Fruit fly (Drosophila melanogaster) whole organism, embryonic: ENCODE data around the gene Dsp1.

Experiments used
- B-H1 ChIP-seq: fragments of 200-800 bp; sonication (Bioruptor generic); IDR thresholded peaks from 3 replicates; pipeline ENCODE4 v1.3.6; 2022; ENCODE audit warnings: missing biosample characterization, missing genetic modification characterization
- Bdp1 ChIP-seq: fragments of 200-800 bp; sonication (Bioruptor generic); optimal IDR thresholded peaks from 3 replicates; lab custom pipeline; 2016; ENCODE audit warnings: missing biosample characterization, missing genetic modification characterization
- BtbVII ChIP-seq: fragments of 200-800 bp; sonication (Bioruptor generic); optimal IDR thresholded peaks from 3 replicates; lab custom pipeline; 2017; ENCODE audit warnings: missing biosample characterization, mild to moderate bottlenecking, missing genetic modification characterization
- CG10321 ChIP-seq: fragments of 200-800 bp; sonication (Bioruptor generic); IDR thresholded peaks from 2 replicates; pipeline ENCODE4 v1.3.6; 2022; ENCODE audit warnings: missing biosample characterization, missing genetic modification characterization
- CG10431 ChIP-seq: fragments of 200-800 bp; sonication (Bioruptor generic); optimal IDR thresholded peaks from 3 replicates; lab custom pipeline; 2018; ENCODE audit warnings: missing biosample characterization, mild to moderate bottlenecking, missing genetic modification characterization
- CG13894 ChIP-seq: fragments of 200-800 bp; sonication (Bioruptor generic); optimal IDR thresholded peaks from 3 replicates; lab custom pipeline; 2018; ENCODE audit warnings: missing biosample characterization, mild to moderate bottlenecking, missing genetic modification characterization, moderate library complexity
- CG14050 ChIP-seq: fragments of 200-800 bp; sonication (Bioruptor generic); IDR thresholded peaks from 3 replicates; pipeline ENCODE4 v1.3.6; 2022; ENCODE audit warnings: missing biosample characterization, missing genetic modification characterization
- CG15269 ChIP-seq: fragments of 200-800 bp; sonication (Bioruptor generic); optimal IDR thresholded peaks from 2 replicates; lab custom pipeline; 2018; ENCODE audit warnings: missing biosample characterization, mild to moderate bottlenecking, missing genetic modification characterization, moderate library complexity
- CG15479 ChIP-seq: fragments of 200-800 bp; sonication (Bioruptor generic); optimal IDR thresholded peaks from 3 replicates; lab custom pipeline; 2019; ENCODE audit warnings: missing biosample characterization, mild to moderate bottlenecking, missing genetic modification characterization, moderate library complexity
- CG1602 ChIP-seq: fragments of 200-800 bp; sonication (Bioruptor generic); optimal IDR thresholded peaks from 3 replicates; lab custom pipeline; 2016; ENCODE audit warnings: missing biosample characterization, missing genetic modification characterization
- CG17829 ChIP-seq: fragments of 200-800 bp; optimal IDR thresholded peaks from 2 replicates; lab custom pipeline; 2019; ENCODE audit warnings: missing biosample characterization, mild to moderate bottlenecking, missing genetic modification characterization, moderate library complexity
- CG1792 ChIP-seq: fragments of 200-800 bp; sonication (Bioruptor generic); optimal IDR thresholded peaks from 2 replicates; lab custom pipeline; 2016; ENCODE audit warnings: missing biosample characterization, missing genetic modification characterization
- CG2712 ChIP-seq: fragments of 200-800 bp; optimal IDR thresholded peaks from 3 replicates; lab custom pipeline; 2019; ENCODE audit warnings: missing biosample characterization, mild to moderate bottlenecking, missing genetic modification characterization, moderate library complexity
- CG4707 ChIP-seq: fragments of 200-800 bp; sonication (Bioruptor generic); optimal IDR thresholded peaks from 2 replicates; lab custom pipeline; 2018; ENCODE audit warnings: missing biosample characterization, mild to moderate bottlenecking, missing genetic modification characterization, moderate library complexity
- CG5180 ChIP-seq: fragments of 200-800 bp; sonication (Bioruptor generic); optimal IDR thresholded peaks from 3 replicates; lab custom pipeline; 2017; ENCODE audit warnings: missing biosample characterization, missing genetic modification characterization, mild to moderate bottlenecking, moderate library complexity, missing genetic modification reagents
- CG7786 ChIP-seq: fragments of 200-800 bp; sonication (Bioruptor generic); optimal IDR thresholded peaks from 2 replicates; lab custom pipeline; 2016; ENCODE audit warnings: missing biosample characterization, missing genetic modification characterization
- CG8290 ChIP-seq, 3 experiments: fragments of 200-800 bp; sonication (Bioruptor generic); optimal IDR thresholded peaks; 2 replicates each; lab custom pipeline; 2016 to 2019; ENCODE audit warnings: missing biosample characterization in 3 of 3, missing genetic modification characterization in 3 of 3, mild to moderate bottlenecking in 2 of 3, moderate library complexity in 1 of 3
- CG8924 ChIP-seq: fragments of 200-800 bp; optimal IDR thresholded peaks from 3 replicates; lab custom pipeline; 2019; ENCODE audit warnings: missing biosample characterization, mild to moderate bottlenecking, missing genetic modification characterization, moderate library complexity
- CG9609 ChIP-seq: fragments of 200-800 bp; sonication (Bioruptor generic); optimal IDR thresholded peaks from 3 replicates; lab custom pipeline; 2016; ENCODE audit warnings: missing biosample characterization, missing genetic modification characterization
- CTCF ChIP-seq: fragments of 200-800 bp; sonication (Bioruptor generic); optimal IDR thresholded peaks from 2 replicates; lab custom pipeline; 2017; ENCODE audit warnings: missing biosample characterization, mild to moderate bottlenecking, missing genetic modification characterization, moderate library complexity
- Camta ChIP-seq: fragments of 200-800 bp; sonication (Bioruptor generic); optimal IDR thresholded peaks from 2 replicates; lab custom pipeline; 2016; ENCODE audit warnings: missing biosample characterization, missing genetic modification characterization
- Doc2 ChIP-seq: fragments of 200-800 bp; sonication (Bioruptor generic); IDR thresholded peaks from 2 replicates; pipeline ENCODE4 v1.3.6; 2022; ENCODE audit warnings: missing biosample characterization, missing genetic modification characterization
- Dref ChIP-seq: fragments of 200-800 bp; sonication (Bioruptor generic); IDR thresholded peaks from 2 replicates; pipeline ENCODE4 v1.3.6; 2022; ENCODE audit warnings: missing biosample characterization, missing genetic modification characterization
- Gsc ChIP-seq: fragments of 200-800 bp; sonication (Bioruptor generic); IDR thresholded peaks from 2 replicates; pipeline ENCODE4 v1.3.6; 2022; ENCODE audit warnings: missing biosample characterization, missing genetic modification characterization
- Hand ChIP-seq: fragments of 200-800 bp; sonication (Bioruptor generic); optimal IDR thresholded peaks from 2 replicates; lab custom pipeline; 2017; ENCODE audit warnings: mild to moderate bottlenecking, missing biosample characterization, missing genetic modification reagents, missing genetic modification characterization
- Lim3 ChIP-seq: fragments of 200-800 bp; sonication (Bioruptor generic); IDR thresholded peaks from 2 replicates; pipeline ENCODE4 v1.3.6; 2022; ENCODE audit warnings: missing biosample characterization, missing genetic modification characterization
- MESR4 ChIP-seq: fragments of 200-800 bp; sonication (Bioruptor generic); optimal IDR thresholded peaks from 2 replicates; lab custom pipeline; 2018; ENCODE audit warnings: missing biosample characterization, mild to moderate bottlenecking, missing genetic modification characterization, moderate library complexity
- Nf-YB ChIP-seq: fragments of 200-800 bp; sonication (Bioruptor generic); optimal IDR thresholded peaks from 3 replicates; lab custom pipeline; 2019; ENCODE audit warnings: missing biosample characterization, mild to moderate bottlenecking, missing genetic modification characterization, moderate library complexity
- Opbp ChIP-seq: fragments of 200-800 bp; sonication (Bioruptor generic); IDR thresholded peaks from 3 replicates; pipeline ENCODE4 v1.3.6; 2022; ENCODE audit warnings: missing biosample characterization, missing genetic modification characterization; ENCODE audit not compliant: partially characterized antibody
- PHDP ChIP-seq: fragments of 200-800 bp; sonication (Bioruptor generic); optimal IDR thresholded peaks from 3 replicates; lab custom pipeline; 2018; ENCODE audit warnings: missing biosample characterization, mild to moderate bottlenecking, missing genetic modification characterization, moderate library complexity
- Side ChIP-seq: fragments of 200-800 bp; sonication (Bioruptor generic); optimal IDR thresholded peaks from 2 replicates; lab custom pipeline; 2016; ENCODE audit warnings: missing biosample characterization, missing genetic modification characterization
- Ssrp ChIP-seq: fragments of 200-800 bp; sonication (Bioruptor generic); optimal IDR thresholded peaks from 2 replicates; lab custom pipeline; 2018; ENCODE audit warnings: missing biosample characterization, mild to moderate bottlenecking, missing genetic modification characterization, moderate library complexity
- ab ChIP-seq: fragments of 200-800 bp; sonication (Bioruptor generic); optimal IDR thresholded peaks from 2 replicates; lab custom pipeline; 2016; ENCODE audit warnings: missing biosample characterization, missing genetic modification characterization
- amos ChIP-seq: fragments of 200-800 bp; sonication (Bioruptor generic); IDR thresholded peaks from 2 replicates; pipeline ENCODE4 v1.3.6; 2022; ENCODE audit warnings: missing biosample characterization, missing genetic modification characterization; ENCODE audit not compliant: partially characterized antibody
- ato ChIP-seq: fragments of 200-800 bp; sonication (Bioruptor generic); IDR thresholded peaks from 2 replicates; pipeline ENCODE4 v1.3.6; 2022; ENCODE audit warnings: missing biosample characterization, missing genetic modification characterization; ENCODE audit not compliant: partially characterized antibody
- bbx ChIP-seq: fragments of 200-800 bp; sonication (Bioruptor generic); IDR thresholded peaks from 2 replicates; pipeline ENCODE4 v1.3.6; 2022; ENCODE audit warnings: missing biosample characterization, missing genetic modification characterization; ENCODE audit not compliant: partially characterized antibody
- bsh ChIP-seq, 2 experiments: fragments of 200-800 bp; sonication (Bioruptor generic); optimal IDR thresholded peaks; 2 replicates each; lab custom pipeline; 2017 to 2018; ENCODE audit warnings: mild to moderate bottlenecking in 2 of 2, missing biosample characterization in 2 of 2, missing genetic modification characterization in 2 of 2, moderate library complexity in 1 of 2
- cas ChIP-seq: fragments of 200-800 bp; sonication (Bioruptor generic); IDR thresholded peaks from 2 replicates; pipeline ENCODE4 v1.3.6; 2022; ENCODE audit warnings: missing biosample characterization, missing genetic modification characterization
- crc ChIP-seq: fragments of 200-800 bp; sonication (Bioruptor generic); optimal IDR thresholded peaks from 2 replicates; lab custom pipeline; 2016; ENCODE audit warnings: missing biosample characterization, missing genetic modification characterization
- danr ChIP-seq: fragments of 200-800 bp; sonication (Bioruptor generic); IDR thresholded peaks from 2 replicates; pipeline ENCODE4 v1.3.6; 2022; ENCODE audit warnings: missing biosample characterization, missing genetic modification characterization
- gro ChIP-seq: fragments of 200-800 bp; sonication (Bioruptor generic); optimal IDR thresholded peaks from 2 replicates; lab custom pipeline; 2016; ENCODE audit warnings: missing biosample characterization, missing genetic modification characterization
- ham ChIP-seq: fragments of 200-800 bp; sonication (Bioruptor generic); IDR thresholded peaks from 2 replicates; pipeline ENCODE4 v1.3.6; 2022; ENCODE audit warnings: missing biosample characterization, missing genetic modification characterization
- hb ChIP-seq: fragments of 200-800 bp; sonication (Bioruptor generic); IDR thresholded peaks from 3 replicates; pipeline ENCODE4 v1.3.6; 2022; ENCODE audit warnings: missing biosample characterization, missing genetic modification characterization; ENCODE audit not compliant: partially characterized antibody
- inv ChIP-seq: fragments of 200-800 bp; sonication (Bioruptor generic); IDR thresholded peaks from 2 replicates; pipeline ENCODE4 v1.3.6; 2022; ENCODE audit warnings: missing biosample characterization, missing genetic modification characterization; ENCODE audit not compliant: partially characterized antibody
- lab ChIP-seq: fragments of 200-800 bp; sonication (Bioruptor generic); optimal IDR thresholded peaks from 3 replicates; lab custom pipeline; 2017; ENCODE audit warnings: missing biosample characterization, missing genetic modification characterization, mild to moderate bottlenecking, moderate library complexity, missing genetic modification reagents
- mam ChIP-seq: fragments of 200-800 bp; sonication (Bioruptor generic); optimal IDR thresholded peaks from 3 replicates; lab custom pipeline; 2016; ENCODE audit warnings: missing biosample characterization, missing genetic modification characterization
- nom ChIP-seq: fragments of 200-800 bp; sonication (Bioruptor generic); optimal IDR thresholded peaks from 2 replicates; lab custom pipeline; 2017; ENCODE audit warnings: missing biosample characterization, missing genetic modification characterization, mild to moderate bottlenecking, moderate library complexity, missing genetic modification reagents
- usp ChIP-seq: fragments of >200 bp; optimal IDR thresholded peaks from 2 replicates; lab custom pipeline; 2017; ENCODE audit warnings: missing biosample characterization, missing genetic modification characterization
- z ChIP-seq: fragments of 200-800 bp; sonication (Bioruptor generic); IDR thresholded peaks from 3 replicates; pipeline ENCODE4 v1.3.6; 2022; ENCODE audit warnings: missing biosample characterization, missing genetic modification characterization

Gene Dsp1

DNA sequence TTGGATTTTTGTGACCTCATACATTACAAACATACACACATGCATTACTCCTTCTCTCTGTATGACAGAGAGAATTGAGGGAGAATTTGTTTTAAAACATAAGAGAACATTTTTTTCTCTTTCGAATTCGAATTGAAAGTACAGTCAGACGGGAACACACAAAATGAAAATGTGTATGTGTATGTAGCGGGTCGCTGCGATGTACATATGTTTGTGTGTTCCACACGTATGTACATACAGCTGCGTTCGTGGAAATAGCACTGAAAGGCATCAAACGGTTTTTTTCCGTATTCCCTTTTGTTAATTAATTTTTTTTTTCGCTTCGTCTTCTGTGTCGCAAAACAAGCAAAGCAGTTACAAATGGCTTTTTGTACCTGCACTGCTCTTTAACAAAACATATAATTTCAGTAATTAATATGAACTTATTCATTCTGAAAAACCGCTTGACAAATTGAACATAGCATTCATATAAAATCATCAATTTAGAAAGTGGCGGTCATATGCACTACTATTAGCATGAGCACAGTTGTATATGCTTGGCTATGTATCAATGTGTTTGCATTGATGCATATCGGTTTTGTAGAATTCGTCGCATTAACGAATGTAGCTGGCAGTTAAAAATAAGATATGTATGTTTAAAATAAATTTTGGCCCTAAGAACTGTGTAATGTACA lies 660 bp upstream of the Dsp1 start (continued):
- TF ChIP-seq CG10321 (GFP tag; lab: Robert Waterston, UW): peak; percentile 64
- TF ChIP-seq z (GFP tag; lab: Robert Waterston, UW): no peak
- peak; percentile 32; the same call in 1 of the 2 replicates for TF ChIP-seq cas
- TF ChIP-seq crc (GFP tag; lab: Kevin White, UChicago): peak; percentile 96
- peak; percentile 98 for TF ChIP-seq CG8924 (tag; lab: Kevin White, UChicago)
- peak; percentile 96 for TF ChIP-seq Camta (GFP tag; lab: Kevin White, UChicago)
- peak; percentile 94 for TF ChIP-seq CG10431 (GFP tag; lab: Kevin White, UChicago)
- TF ChIP-seq gro (GFP tag; lab: Kevin White, UChicago): peak; percentile 97
- peak; percentile 91 for TF ChIP-seq nom (GFP tag; lab: Kevin White, UChicago)
- TF ChIP-seq CG9609 (GFP tag; lab: Kevin White, UChicago): peak; percentile 93
- TF ChIP-seq Nf-YB (GFP tag; lab: Kevin White, UChicago): peak; percentile 86
- TF ChIP-seq BtbVII (GFP tag; lab: Kevin White, UChicago): peak; percentile 96
- no peak for TF ChIP-seq inv
- peak; percentile 97 for TF ChIP-seq CG13894 (tag; lab: Kevin White, UChicago)
- TF ChIP-seq CG17829: peak; percentile 96
- TF ChIP-seq CG4707 (GFP tag; lab: Kevin White, UChicago): peak; percentile 88
- TF ChIP-seq bsh (GFP tag; optimal IDR thresholded peaks at IDR 0.05; lab: Kevin White, UChicago): peak; percentile 92 to 97
- TF ChIP-seq usp (GFP tag; lab: Kevin White, UChicago): no peak
- TF ChIP-seq CG1602: peak; percentile 91
- TF ChIP-seq CG7786: peak; percentile 96
- TF ChIP-seq Ssrp: peak; percentile 96
- TF ChIP-seq CG5180 (GFP tag; lab: Kevin White, UChicago): peak; percentile 91
- peak; percentile 92 for TF ChIP-seq CG1792 (GFP tag; lab: Kevin White, UChicago)
- TF ChIP-seq CG2712 (tag; lab: Kevin White, UChicago): peak; percentile 98
- no peak for TF ChIP-seq Opbp (GFP tag; lab: Robert Waterston, UW)
- no peak for TF ChIP-seq ato
- TF ChIP-seq Hand (GFP tag; lab: Kevin White, UChicago): peak; percentile 96
- peak; percentile 85 for TF ChIP-seq ab (GFP tag; lab: Kevin White, UChicago)
- TF ChIP-seq amos: no peak
- TF ChIP-seq MESR4 (GFP tag; lab: Kevin White, UChicago): peak; percentile 53
- no peak for TF ChIP-seq Gsc (GFP tag; lab: Robert Waterston, UW)
- peak; percentile 67 for TF ChIP-seq CTCF (GFP tag; lab: Kevin White, UChicago)
- TF ChIP-seq lab (GFP tag; lab: Kevin White, UChicago): peak; percentile 97
- TF ChIP-seq Lim3 (GFP tag; lab: Robert Waterston, UW): peak; percentile 80
- peak; percentile 75 for TF ChIP-seq ham (GFP tag; lab: Robert Waterston, UW)
- TF ChIP-seq Dref: 0 out of 2 replicates have a peak, but pooled peaks have one; percentile 6
- TF ChIP-seq PHDP (tag; lab: Kevin White, UChicago): peak; percentile 96
- peak; percentile 86 for TF ChIP-seq B-H1 (GFP tag; lab: Robert Waterston, UW)
- peak; percentile 89 for TF ChIP-seq CG14050 (GFP tag; lab: Robert Waterston, UW)
- no peak for TF ChIP-seq hb (GFP tag; lab: Robert Waterston, UW)
- TF ChIP-seq Side (GFP tag; lab: Kevin White, UChicago): peak; percentile 96
- TF ChIP-seq mam (GFP tag; lab: Kevin White, UChicago): peak; percentile 95
- TF ChIP-seq CG15479 (GFP tag; lab: Kevin White, UChicago): no peak
- peak; percentile 97 for TF ChIP-seq CG15269
- TF ChIP-seq CG8290 (GFP tag; optimal IDR thresholded peaks at IDR 0.05; lab: Kevin White, UChicago): peak; percentile 79
- TF ChIP-seq CG8290 (tag; optimal IDR thresholded peaks at IDR 0.05; lab: Kevin White, UChicago): peak; percentile 88 to 89
- no peak for TF ChIP-seq Doc2 (GFP tag; lab: Robert Waterston, UW)
- peak; percentile 87 for TF ChIP-seq Bdp1 (GFP tag; lab: Kevin White, UChicago)
- peak; percentile 90 for TF ChIP-seq danr (GFP tag; lab: Robert Waterston, UW)
- TF ChIP-seq bbx: no peak
